Fruit fly (Drosophila melanogaster) whole organism, prepupa: ENCODE results near the gene Nrd1.

Experiments
- Blimp-1 ChIP-seq: fragments of 200-800 bp; sonication (Bioruptor generic); optimal IDR thresholded peaks from 3 replicates; lab custom pipeline; 2017; ENCODE audit warnings: missing biosample characterization, missing genetic modification characterization, mild to moderate bottlenecking, moderate library complexity, missing genetic modification reagents
- CG10669 ChIP-seq: fragments of 200-800 bp; sonication (Bioruptor generic); optimal IDR thresholded peaks from 3 replicates; lab custom pipeline; 2018; ENCODE audit warnings: missing biosample characterization, mild to moderate bottlenecking, missing genetic modification characterization, moderate library complexity
- CG11294 ChIP-seq: fragments of 200-800 bp; sonication (Bioruptor generic); IDR thresholded peaks from 2 replicates; pipeline ENCODE4 v1.3.6; 2022; ENCODE audit warnings: missing biosample characterization, missing genetic modification characterization
- CG11762 ChIP-seq: fragments of 200-800 bp; sonication (Bioruptor generic); optimal IDR thresholded peaks from 3 replicates; lab custom pipeline; 2016; ENCODE audit warnings: missing biosample characterization, missing genetic modification characterization; ENCODE audit not compliant: insufficient read depth
- CG11902 ChIP-seq: fragments of 200-800 bp; sonication (Bioruptor generic); optimal IDR thresholded peaks from 3 replicates; lab custom pipeline; 2016; ENCODE audit warnings: missing biosample characterization, missing genetic modification characterization
- CG16779 ChIP-seq: fragments of 200-800 bp; sonication (Bioruptor generic); optimal IDR thresholded peaks from 3 replicates; lab custom pipeline; 2017; ENCODE audit warnings: missing biosample characterization, mild to moderate bottlenecking, missing genetic modification characterization
- CG3032 ChIP-seq: fragments of 200-800 bp; optimal IDR thresholded peaks from 2 replicates; lab custom pipeline; 2019; ENCODE audit warnings: missing biosample characterization, mild to moderate bottlenecking, missing genetic modification characterization, moderate library complexity
- CG31627 ChIP-seq: fragments of 200-800 bp; sonication (Bioruptor generic); optimal IDR thresholded peaks from 3 replicates; lab custom pipeline; 2016; ENCODE audit warnings: missing biosample characterization, missing genetic modification characterization
- CG32006 ChIP-seq: fragments of 200-800 bp; sonication (Bioruptor generic); optimal IDR thresholded peaks from 3 replicates; lab custom pipeline; 2017; ENCODE audit warnings: missing biosample characterization, mild to moderate bottlenecking, missing genetic modification characterization
- CG34406 ChIP-seq: fragments of 200-800 bp; sonication (Bioruptor generic); optimal IDR thresholded peaks from 3 replicates; lab custom pipeline; 2016; ENCODE audit warnings: missing biosample characterization, missing genetic modification characterization
- CG3919 ChIP-seq: fragments of 200-800 bp; sonication (Bioruptor generic); optimal IDR thresholded peaks from 3 replicates; lab custom pipeline; 2016; ENCODE audit warnings: missing biosample characterization, missing genetic modification characterization
- CG4318 ChIP-seq: fragments of 200-800 bp; sonication (Bioruptor generic); optimal IDR thresholded peaks from 3 replicates; lab custom pipeline; 2017; ENCODE audit warnings: missing biosample characterization, mild to moderate bottlenecking, missing genetic modification characterization
- CG6163 ChIP-seq: fragments of 200-800 bp; sonication (Bioruptor generic); IDR thresholded peaks from 3 replicates; pipeline ENCODE4 v1.3.6; 2022; ENCODE audit warnings: missing biosample characterization, missing genetic modification characterization
- CG6854 ChIP-seq: fragments of 200-800 bp; sonication (Bioruptor generic); optimal IDR thresholded peaks from 2 replicates; lab custom pipeline; 2017; ENCODE audit warnings: missing biosample characterization, mild to moderate bottlenecking, missing genetic modification characterization
- CG7368 ChIP-seq: fragments of 200-800 bp; sonication (Bioruptor generic); optimal IDR thresholded peaks from 3 replicates; lab custom pipeline; 2016; ENCODE audit warnings: missing biosample characterization, missing genetic modification characterization
- CG8319 ChIP-seq: fragments of 200-800 bp; sonication (Bioruptor generic); optimal IDR thresholded peaks from 3 replicates; lab custom pipeline; 2016; ENCODE audit warnings: missing biosample characterization, missing genetic modification characterization
- CG8632 ChIP-seq: fragments of 200-800 bp; sonication (Bioruptor generic); optimal IDR thresholded peaks from 3 replicates; lab custom pipeline; 2016; ENCODE audit warnings: missing biosample characterization, missing genetic modification characterization
- CG9139 ChIP-seq: fragments of 200-800 bp; sonication (Bioruptor generic); optimal IDR thresholded peaks from 3 replicates; lab custom pipeline; 2017; ENCODE audit warnings: missing biosample characterization, mild to moderate bottlenecking, missing genetic modification characterization
- Eip78C ChIP-seq: fragments of 200-800 bp; sonication (Bioruptor generic); peaks from one replicate; lab custom pipeline; 2016; ENCODE audit warnings: missing biosample characterization, missing genetic modification characterization
- Ets21C ChIP-seq: fragments of 200-800 bp; sonication (Bioruptor generic); optimal IDR thresholded peaks from 3 replicates; lab custom pipeline; 2016; ENCODE audit warnings: missing biosample characterization, missing genetic modification characterization
- Ets96B ChIP-seq: fragments of 200-800 bp; optimal IDR thresholded peaks from 2 replicates; lab custom pipeline; 2019; ENCODE audit warnings: missing biosample characterization, mild to moderate bottlenecking, missing genetic modification characterization, moderate library complexity
- Hr38 ChIP-seq: sonication (Bioruptor generic); optimal IDR thresholded peaks from 2 replicates; lab custom pipeline; 2016; ENCODE audit warnings: missing biosample characterization, missing genetic modification characterization
- Hr4 ChIP-seq: fragments of 200-800 bp; sonication (Bioruptor generic); optimal IDR thresholded peaks from 3 replicates; lab custom pipeline; 2016; ENCODE audit warnings: missing biosample characterization, missing genetic modification characterization
- Lpt ChIP-seq: fragments of 200-800 bp; sonication (Bioruptor generic); optimal IDR thresholded peaks from 3 replicates; lab custom pipeline; 2016; ENCODE audit warnings: missing biosample characterization, missing genetic modification characterization
- OdsH ChIP-seq: fragments of 200-800 bp; sonication (Bioruptor generic); optimal IDR thresholded peaks from 3 replicates; lab custom pipeline; 2016; ENCODE audit warnings: missing biosample characterization, missing genetic modification characterization
- Sox14 ChIP-seq: fragments of 200-800 bp; sonication (Bioruptor generic); optimal IDR thresholded peaks from 3 replicates; lab custom pipeline; 2016; ENCODE audit warnings: missing biosample characterization, missing genetic modification characterization
- Sox15 ChIP-seq: fragments of 200-800 bp; sonication (Bioruptor generic); optimal IDR thresholded peaks from 3 replicates; lab custom pipeline; 2016; ENCODE audit warnings: missing biosample characterization, missing genetic modification characterization
- achi ChIP-seq: fragments of 200-800 bp; sonication (Bioruptor generic); optimal IDR thresholded peaks from 3 replicates; lab custom pipeline; 2016; ENCODE audit warnings: missing biosample characterization, missing genetic modification characterization
- cyc ChIP-seq: fragments of 200-800 bp; sonication (Bioruptor generic); optimal IDR thresholded peaks from 3 replicates; lab custom pipeline; 2016; ENCODE audit warnings: missing biosample characterization, missing genetic modification characterization
- dsx ChIP-seq: fragments of 200-800 bp; optimal IDR thresholded peaks from 3 replicates; lab custom pipeline; 2019; ENCODE audit warnings: missing biosample characterization, mild to moderate bottlenecking, missing genetic modification characterization, moderate library complexity; ENCODE audit not compliant: poor library complexity, severe bottlenecking
- esn ChIP-seq: fragments of 200-800 bp; sonication (Bioruptor generic); optimal IDR thresholded peaks from 2 replicates; lab custom pipeline; 2016; ENCODE audit warnings: missing biosample characterization, mild to moderate bottlenecking, missing genetic modification characterization, moderate library complexity
- fd59A ChIP-seq: fragments of 200-800 bp; sonication (Bioruptor generic); optimal IDR thresholded peaks from 2 replicates; lab custom pipeline; 2017; ENCODE audit warnings: missing biosample characterization, mild to moderate bottlenecking, missing genetic modification characterization, missing genetic modification reagents
- fd85E ChIP-seq: fragments of 200-800 bp; sonication (Bioruptor generic); optimal IDR thresholded peaks from 3 replicates; lab custom pipeline; 2016; ENCODE audit warnings: missing biosample characterization, missing genetic modification characterization
- fkh ChIP-seq: fragments of 200-800 bp; sonication (Bioruptor generic); optimal IDR thresholded peaks from 3 replicates; lab custom pipeline; 2017; ENCODE audit warnings: missing biosample characterization, mild to moderate bottlenecking, missing genetic modification characterization, moderate library complexity
- net ChIP-seq: fragments of 200-800 bp; sonication (Bioruptor generic); optimal IDR thresholded peaks from 3 replicates; lab custom pipeline; 2016; ENCODE audit warnings: missing biosample characterization, missing genetic modification characterization
- salr ChIP-seq, 2 experiments: fragments of 200-800 bp; sonication (Bioruptor generic); optimal IDR thresholded peaks; 3 replicates each; lab custom pipeline; 2016 to 2018; ENCODE audit warnings: missing biosample characterization in 2 of 2, missing genetic modification characterization in 2 of 2, mild to moderate bottlenecking in 1 of 2
- spab ChIP-seq: fragments of 200-800 bp; sonication (Bioruptor generic); optimal IDR thresholded peaks from 2 replicates; lab custom pipeline; 2017; ENCODE audit warnings: missing biosample characterization, mild to moderate bottlenecking, missing genetic modification characterization, missing genetic modification reagents
- svp ChIP-seq: fragments of 200-800 bp; sonication (Bioruptor generic); peaks from one replicate; lab custom pipeline; 2016; ENCODE audit warnings: missing biosample characterization, missing genetic modification characterization
- topi ChIP-seq: fragments of 200-800 bp; sonication (Bioruptor generic); optimal IDR thresholded peaks from 3 replicates; lab custom pipeline; 2016; ENCODE audit warnings: missing biosample characterization, missing genetic modification characterization
- vri ChIP-seq: fragments of 200-800 bp; sonication (Bioruptor generic); optimal IDR thresholded peaks from 3 replicates; lab custom pipeline; 2016; ENCODE audit warnings: missing biosample characterization, mild to moderate bottlenecking, missing genetic modification characterization

Nrd1 gene

DNA sequence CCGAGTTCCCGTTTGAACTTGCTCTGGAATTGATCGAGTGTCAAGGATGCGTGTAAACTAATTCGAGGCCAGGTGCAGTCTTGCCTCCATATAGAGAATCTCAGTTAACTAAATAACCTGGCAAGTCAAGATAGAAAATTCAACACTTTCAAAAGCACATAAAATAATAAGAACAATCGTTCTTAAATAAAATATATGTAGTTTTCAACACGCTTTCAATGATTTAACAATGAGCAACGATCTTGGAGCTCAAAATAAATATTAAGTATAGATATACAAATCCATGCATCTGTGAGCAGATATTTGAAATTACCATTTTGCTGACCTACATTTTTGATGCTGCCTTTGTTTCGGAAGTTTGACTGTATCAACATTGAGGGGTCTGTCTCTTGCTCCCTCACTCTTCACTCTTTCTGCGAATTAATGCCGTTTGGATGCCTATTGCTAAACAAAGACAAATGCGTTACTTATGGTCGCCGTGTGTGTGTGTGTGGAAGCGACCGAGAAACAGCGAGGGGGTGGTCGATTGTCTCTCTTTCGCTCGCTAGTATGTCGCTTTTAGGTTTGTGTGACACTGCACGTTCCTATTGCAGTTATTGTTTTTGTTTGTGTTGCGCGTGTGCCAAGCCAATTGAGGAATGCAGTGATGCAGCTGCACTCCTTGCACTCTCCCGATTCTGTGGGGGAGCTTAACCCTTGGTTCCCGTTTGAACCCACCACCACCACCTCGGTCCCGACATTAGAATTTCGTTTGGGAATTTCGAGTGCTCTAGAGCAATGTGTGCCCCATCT, 48.2 kb downstream of the Nrd1 start (continued):
- TF ChIP-seq fkh (no peak), topi (GFP tag; lab: Kevin White, UChicago) (peak; percentile 63), CG8319 (no peak), Sox15 (GFP tag; lab: Kevin White, UChicago) (peak; percentile 3), Ets96B (tag; lab: Kevin White, UChicago) (peak; percentile 12), spab (GFP tag; lab: Kevin White, UChicago) (no peak), CG7368 (GFP tag; lab: Kevin White, UChicago) (peak; percentile 26), CG3919 (GFP tag; lab: Kevin White, UChicago) (peak; percentile 66), CG3032 (tag; lab: Kevin White, UChicago) (peak; percentile 37), Hr4 (peak; percentile 86), CG8632 (GFP tag; lab: Kevin White, UChicago) (peak; percentile 5), vri (GFP tag; lab: Kevin White, UChicago) (peak; percentile 7), Sox14 (GFP tag; lab: Kevin White, UChicago) (peak; percentile 53), OdsH (peak; percentile 73), CG10669 (GFP tag; lab: Kevin White, UChicago) (peak; percentile 22), Blimp-1 (GFP tag; lab: Kevin White, UChicago) (no peak), fd59A (GFP tag; lab: Kevin White, UChicago) (no peak), CG6854 (no peak), CG32006 (GFP tag; lab: Kevin White, UChicago) (peak; percentile 93), CG31627 (GFP tag; lab: Kevin White, UChicago) (peak; percentile 49), Lpt (GFP tag; lab: Kevin White, UChicago) (peak; percentile 77), salr (GFP tag; optimal IDR thresholded peaks at IDR 0.05; lab: Kevin White, UChicago) (peak; percentile 9 to 75), cyc (peak; percentile 31), fd85E (GFP tag; lab: Kevin White, UChicago) (no peak), net (peak; percentile 59), Eip78C (peak; percentile 93), esn (GFP tag; lab: Kevin White, UChicago) (peak; percentile 60), dsx (GFP tag; lab: Kevin White, UChicago) (no peak), CG11294 (GFP tag; lab: Robert Waterston, UW) (peak; percentile 84; the same call in 1 of the 2 replicates), Hr38 (GFP tag; lab: Kevin White, UChicago) (no peak), CG11762 (GFP tag; lab: Kevin White, UChicago) (peak; percentile 48), Ets21C (GFP tag; lab: Kevin White, UChicago) (peak; percentile 18), svp (peak; percentile 79), CG16779 (tag; lab: Kevin White, UChicago) (no peak), achi (GFP tag; lab: Kevin White, UChicago) (peak; percentile 70), CG9139 (GFP tag; lab: Kevin White, UChicago) (no peak), CG4318 (GFP tag; lab: Kevin White, UChicago) (peak; percentile 82), CG6163 (GFP tag; lab: Robert Waterston, UW) (peak; percentile 53), CG11902 (GFP tag; lab: Kevin White, UChicago) (no peak), CG34406 (GFP tag; lab: Kevin White, UChicago) (peak; percentile 22)
